Worm (Caenorhabditis elegans): ENCODE measurements around the gene lir-2.

lir-2 gene

ce11 chrII:7666967-7667366 lies at the start of gene lir-2:
TSS of gene lir-2 (plus strand) at chrII:7667267.
- TF ChIP-seq ztf-23 (GFP tag; IDR thresholded peaks at IDR 0.05) (no peak), T22C8.4 (GFP tag; IDR thresholded peaks at IDR 0.05) (no peak), cog-1 (tag; optimal IDR thresholded peaks at IDR 0.05) (no peak), med-1 (GFP tag; optimal IDR thresholded peaks at IDR 0.05; ENCODE audit: insufficient read depth) (no peak), flt-1 (GFP tag; IDR thresholded peaks at IDR 0.05) (no peak), klf-2 (GFP tag; conservative IDR thresholded peaks at IDR 0.05) (no peak)

DNA sequence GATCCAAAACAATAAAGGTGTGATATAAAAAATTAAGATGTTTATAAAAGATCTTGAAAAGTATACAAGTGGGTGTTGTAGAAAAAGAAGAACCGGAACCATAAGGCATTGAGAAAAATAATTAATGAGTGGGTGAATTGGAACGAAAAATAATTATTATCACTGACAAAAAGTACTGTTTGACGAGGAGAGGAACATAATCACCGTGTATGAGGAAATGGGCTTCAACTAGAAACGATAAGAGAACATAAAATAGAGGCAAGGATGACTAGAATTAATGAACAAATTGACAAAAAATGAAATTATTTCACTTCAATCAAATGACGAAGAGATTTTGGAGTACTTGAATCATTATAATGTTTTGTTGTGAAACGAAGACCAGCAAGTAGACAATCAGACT lies 48.9 kb upstream of the lir-2 start:
- no peak for TF ChIP-seq ztf-29 (GFP tag; IDR thresholded peaks at IDR 0.05)
- TF ChIP-seq med-1 (GFP tag; optimal IDR thresholded peaks at IDR 0.05; ENCODE audit: insufficient read depth) = no peak
- no peak for TF ChIP-seq ref-1 (GFP tag; conservative IDR thresholded peaks at IDR 0.05)
- no peak for TF ChIP-seq T22C8.4 (GFP tag; IDR thresholded peaks at IDR 0.05)
- TF ChIP-seq tab-1 (GFP tag; IDR thresholded peaks at IDR 0.05) = no peak
- TF ChIP-seq flt-1 (GFP tag; IDR thresholded peaks at IDR 0.05) = no peak
- no peak for TF ChIP-seq ztf-23 (GFP tag; IDR thresholded peaks at IDR 0.05)
- no peak for TF ChIP-seq cog-1 (tag; optimal IDR thresholded peaks at IDR 0.05)
- TF ChIP-seq klf-2 (GFP tag; conservative IDR thresholded peaks at IDR 0.05) = no peak

DNA sequence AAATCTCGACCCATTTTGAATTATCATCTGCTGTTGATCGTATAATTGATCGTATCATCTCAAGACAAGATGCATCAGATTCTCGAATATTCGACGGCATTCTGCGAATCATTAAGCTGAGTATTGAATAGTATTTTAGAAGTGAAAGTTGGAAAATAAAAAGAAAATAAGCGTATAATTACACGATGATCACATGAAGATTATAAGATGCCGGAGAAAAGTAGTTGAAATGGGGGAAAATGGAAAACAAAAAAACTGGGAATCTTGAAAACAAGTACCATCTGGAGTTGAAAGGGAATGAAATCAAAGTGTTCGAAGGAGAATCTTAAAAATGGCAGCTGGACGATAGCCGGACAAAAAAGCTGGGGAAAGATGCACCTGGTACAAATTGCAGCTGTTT lies 46.7 kb upstream of the lir-2 start, which contains the start of gene R07G3.8:
Gene R07G3.8 (minus strand): TSS at position 101 of the 400 bp plus-strand sequence.
- TF ChIP-seq ztf-23 (GFP tag; IDR thresholded peaks at IDR 0.05) (no peak), flt-1 (GFP tag; IDR thresholded peaks at IDR 0.05) (no peak)

- TF ChIP-seq klf-2 (GFP tag; conservative IDR thresholded peaks at IDR 0.05) (no peak), ref-1 (GFP tag; conservative IDR thresholded peaks at IDR 0.05) (no peak), tab-1 (GFP tag; IDR thresholded peaks at IDR 0.05) (no peak)
These were observed 45.6 kb upstream of the lir-2 start for ce11 chrII:7621513-7621912.

DNA sequence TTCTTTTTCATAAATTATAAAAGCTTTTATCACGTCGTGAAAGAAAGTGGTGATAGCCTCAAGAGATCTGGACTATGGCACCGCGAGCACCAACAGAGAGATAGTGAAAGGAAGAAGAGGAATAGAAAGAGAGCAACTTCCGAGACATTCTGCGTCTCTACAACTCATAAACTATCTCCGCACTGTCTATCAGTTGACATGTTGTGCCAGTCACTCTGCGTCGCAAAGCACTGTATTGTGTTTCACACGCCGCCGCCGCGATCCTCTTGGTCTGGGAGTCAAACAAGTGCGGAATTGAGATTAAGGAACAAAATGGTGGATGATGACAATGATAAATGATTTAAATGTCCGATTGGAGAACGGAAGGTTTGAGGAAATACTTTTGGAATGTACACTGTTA lies 43.6 kb upstream of the lir-2 start:
- TF ChIP-seq klf-2 (GFP tag; conservative IDR thresholded peaks at IDR 0.05) (no peak), cog-1 (tag; optimal IDR thresholded peaks at IDR 0.05) (peak; percentile 40)

DNA sequence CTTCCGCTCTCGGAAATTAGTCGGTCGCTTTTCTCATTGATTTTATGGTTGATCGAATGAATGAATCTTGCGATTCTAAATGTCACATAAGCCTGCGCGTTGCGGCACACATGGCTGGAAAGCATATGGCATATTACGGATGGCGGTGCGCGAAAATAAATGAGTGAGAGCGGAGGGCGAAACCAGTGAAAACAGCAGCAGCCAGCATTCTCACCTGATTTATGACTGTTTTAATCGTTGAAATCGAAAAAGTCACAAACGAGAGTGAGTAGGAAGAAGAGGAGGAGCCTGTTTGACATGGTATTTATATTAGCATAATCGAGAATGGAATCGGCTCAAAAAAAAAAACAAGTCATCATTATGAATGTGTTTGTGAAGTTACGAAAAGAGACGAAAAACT lies 42.8 kb upstream of the lir-2 start:
- TF ChIP-seq T22C8.4 (GFP tag; IDR thresholded peaks at IDR 0.05) (no peak), med-1 (GFP tag; optimal IDR thresholded peaks at IDR 0.05; ENCODE audit: insufficient read depth) (no peak), cog-1 (tag; optimal IDR thresholded peaks at IDR 0.05) (no peak), klf-2 (GFP tag; conservative IDR thresholded peaks at IDR 0.05) (no peak), tab-1 (GFP tag; IDR thresholded peaks at IDR 0.05) (no peak), ref-1 (GFP tag; conservative IDR thresholded peaks at IDR 0.05) (no peak), ztf-29 (GFP tag; IDR thresholded peaks at IDR 0.05) (no peak), ztf-23 (GFP tag; IDR thresholded peaks at IDR 0.05) (no peak), flt-1 (GFP tag; IDR thresholded peaks at IDR 0.05) (no peak)

ce11 chrII:7624995-7625394 lies 42.1 kb upstream of the lir-2 start:
- TF ChIP-seq ztf-29 (GFP tag; IDR thresholded peaks at IDR 0.05) = no peak
- TF ChIP-seq flt-1 (GFP tag; IDR thresholded peaks at IDR 0.05) = no peak
- no peak for TF ChIP-seq ref-1 (GFP tag; conservative IDR thresholded peaks at IDR 0.05)
- no peak for TF ChIP-seq ztf-23 (GFP tag; IDR thresholded peaks at IDR 0.05)
- no peak for TF ChIP-seq med-1 (GFP tag; optimal IDR thresholded peaks at IDR 0.05; ENCODE audit: insufficient read depth)
- no peak for TF ChIP-seq klf-2 (GFP tag; conservative IDR thresholded peaks at IDR 0.05)
- no peak for TF ChIP-seq T22C8.4 (GFP tag; IDR thresholded peaks at IDR 0.05)

DNA sequence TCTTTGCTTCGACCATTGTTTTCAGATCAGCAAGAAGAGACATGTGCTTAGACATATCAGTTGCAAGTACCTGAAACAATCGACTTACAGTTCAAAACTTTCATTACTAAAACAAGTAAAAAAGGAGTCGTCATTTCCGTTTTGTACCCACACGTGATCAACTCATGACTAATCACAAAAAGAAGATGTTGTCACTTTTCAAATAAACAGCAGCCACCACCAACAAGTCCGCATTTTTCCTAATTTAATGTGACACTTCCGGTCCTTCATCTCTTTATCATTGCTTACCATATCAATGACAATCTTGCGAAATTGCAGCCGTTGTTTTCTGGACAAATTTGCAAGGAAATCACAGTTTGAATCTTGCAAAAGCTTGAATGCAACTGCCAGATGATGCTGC lies 38.4 kb upstream of the lir-2 start:
- TF ChIP-seq tab-1 (GFP tag; IDR thresholded peaks at IDR 0.05) = no peak

DNA sequence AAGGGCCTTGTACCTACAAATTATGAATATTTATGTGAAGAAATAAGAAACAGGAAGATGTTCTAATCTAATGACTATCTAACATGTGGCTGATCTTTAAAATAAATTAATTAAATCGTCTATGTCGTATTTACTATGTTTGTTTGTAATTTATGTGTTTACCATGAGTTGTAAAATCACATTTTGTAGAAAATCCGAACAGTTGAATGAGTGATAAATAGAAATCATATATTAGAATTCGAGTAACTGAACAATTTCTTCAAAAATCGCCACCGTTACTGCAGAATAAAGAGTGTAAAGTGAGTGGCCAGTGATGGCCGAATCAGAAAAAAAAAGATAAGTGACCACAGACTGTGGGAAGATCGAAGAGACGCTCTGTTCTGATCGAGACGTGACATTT lies 37.0 kb upstream of the lir-2 start:
- TF ChIP-seq med-1 (GFP tag; optimal IDR thresholded peaks at IDR 0.05; ENCODE audit: insufficient read depth) (no peak), ztf-29 (GFP tag; IDR thresholded peaks at IDR 0.05) (no peak), ztf-23 (GFP tag; IDR thresholded peaks at IDR 0.05) (no peak), flt-1 (GFP tag; IDR thresholded peaks at IDR 0.05) (no peak), ref-1 (GFP tag; conservative IDR thresholded peaks at IDR 0.05) (no peak), T22C8.4 (GFP tag; IDR thresholded peaks at IDR 0.05) (no peak), tab-1 (GFP tag; IDR thresholded peaks at IDR 0.05) (no peak), cog-1 (tag; optimal IDR thresholded peaks at IDR 0.05) (no peak), klf-2 (GFP tag; conservative IDR thresholded peaks at IDR 0.05) (no peak)

DNA sequence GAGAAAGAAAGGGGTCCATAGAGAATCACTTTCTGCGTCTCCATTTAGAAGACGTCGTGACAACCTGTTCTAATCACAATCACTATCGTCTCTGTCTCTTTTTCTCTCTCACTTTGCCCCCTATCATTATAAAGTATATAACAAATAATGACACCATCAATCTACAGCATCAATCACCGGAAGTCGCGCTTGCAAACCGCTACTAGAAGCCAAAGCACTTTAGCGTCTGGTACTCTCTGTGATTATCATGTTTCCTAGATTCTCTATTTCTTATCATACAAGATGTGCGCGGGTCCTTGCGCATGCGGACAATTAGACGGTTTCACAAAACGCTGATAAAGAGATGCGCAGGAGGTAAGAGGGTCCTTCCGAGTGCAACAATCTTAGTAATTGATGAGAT lies 35.9 kb upstream of the lir-2 start:
- peak; percentile 58; the same call in 1 of the 2 replicates for TF ChIP-seq ztf-29 (GFP tag; IDR thresholded peaks at IDR 0.05)
- TF ChIP-seq klf-2 (GFP tag; conservative IDR thresholded peaks at IDR 0.05) = no peak
- TF ChIP-seq med-1 (GFP tag; optimal IDR thresholded peaks at IDR 0.05; ENCODE audit: insufficient read depth) = no peak
- peak; percentile 39 for TF ChIP-seq cog-1 (tag; optimal IDR thresholded peaks at IDR 0.05)
- TF ChIP-seq ztf-23 (GFP tag; IDR thresholded peaks at IDR 0.05) = no peak

DNA sequence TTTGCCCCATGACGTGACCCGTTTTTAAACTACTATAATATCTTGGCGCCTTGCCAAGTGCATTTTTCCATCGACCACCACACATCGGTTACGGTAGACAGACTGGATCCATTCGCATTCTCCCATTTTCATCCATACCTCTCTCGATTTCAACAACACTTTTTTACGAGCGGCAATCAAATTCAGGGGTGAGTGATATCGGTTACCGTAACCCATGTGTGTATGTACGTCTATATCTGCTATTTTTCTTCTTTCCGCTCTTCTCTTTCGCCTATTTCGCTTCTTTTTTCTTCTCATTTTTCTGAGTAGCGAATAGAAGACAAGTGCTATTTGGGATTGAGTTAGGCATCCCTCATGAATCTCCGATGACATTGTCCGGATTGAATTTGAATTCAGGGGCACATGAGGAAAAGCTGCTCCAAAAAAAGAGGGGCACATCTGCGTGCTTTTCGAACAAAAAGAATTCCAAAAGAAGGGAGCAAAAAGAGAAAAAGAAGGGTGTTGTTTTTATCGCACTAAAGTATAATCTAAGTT lies 35.3 kb upstream of the lir-2 start:
- no peak for TF ChIP-seq ztf-29 (GFP tag; IDR thresholded peaks at IDR 0.05)
- TF ChIP-seq klf-2 (GFP tag; conservative IDR thresholded peaks at IDR 0.05) = no peak
- no peak for TF ChIP-seq ztf-23 (GFP tag; IDR thresholded peaks at IDR 0.05)
- TF ChIP-seq med-1 (GFP tag; optimal IDR thresholded peaks at IDR 0.05; ENCODE audit: insufficient read depth) = no peak
- TF ChIP-seq T22C8.4 (GFP tag; IDR thresholded peaks at IDR 0.05) = no peak
- no peak for TF ChIP-seq tab-1 (GFP tag; IDR thresholded peaks at IDR 0.05)
- TF ChIP-seq cog-1 (tag; optimal IDR thresholded peaks at IDR 0.05) = no peak
- no peak for TF ChIP-seq ref-1 (GFP tag; conservative IDR thresholded peaks at IDR 0.05)
- no peak for TF ChIP-seq flt-1 (GFP tag; IDR thresholded peaks at IDR 0.05)
